Worm (Caenorhabditis elegans) whole organism, L3 larva: ENCODE measurements around the gene Y48D7A.1.

Source experiments
- R02D3.7 ChIP-seq: fragments of 150-350 bp; optimal IDR thresholded peaks from 2 replicates; lab custom pipeline; 2014; ENCODE audit warnings: missing biosample characterization, missing genetic modification characterization
- aly-2 ChIP-seq: fragments of 150-350 bp; optimal IDR thresholded peaks from 2 replicates; lab custom pipeline; 2014; ENCODE audit warnings: missing biosample characterization, missing genetic modification characterization
- ceh-28 ChIP-seq: fragments of 150-350 bp; optimal IDR thresholded peaks from 2 replicates; lab custom pipeline; 2014; ENCODE audit warnings: missing biosample characterization, missing genetic modification reagents, missing genetic modification characterization
- ceh-9 ChIP-seq: sonication (generic microtip); optimal IDR thresholded peaks from 2 replicates; lab custom pipeline; 2018; ENCODE audit warnings: missing biosample characterization, missing genetic modification characterization
- daf-12 ChIP-seq: fragments of 150-350 bp; optimal IDR thresholded peaks from 2 replicates; lab custom pipeline; 2014; ENCODE audit warnings: missing biosample characterization, missing genetic modification reagents, missing genetic modification characterization
- egl-5 ChIP-seq: fragments of 150-350 bp; optimal IDR thresholded peaks from 2 replicates; lab custom pipeline; 2017; ENCODE audit warnings: missing biosample characterization, missing genetic modification reagents, missing genetic modification characterization, inconsistent platforms
- elt-2 ChIP-seq: sonication (generic microtip); optimal IDR thresholded peaks from 2 replicates; lab custom pipeline; 2016; ENCODE audit warnings: missing genetic modification reagents, mild to moderate bottlenecking, missing genetic modification characterization, missing compliant biosample characterization
- fkh-10 ChIP-seq: sonication (generic microtip); optimal IDR thresholded peaks from 2 replicates; lab custom pipeline; 2017; ENCODE audit warnings: missing biosample characterization, missing genetic modification reagents, missing genetic modification characterization
- jun-1 ChIP-seq: fragments of 150-350 bp; optimal IDR thresholded peaks from 2 replicates; lab custom pipeline; 2014; ENCODE audit warnings: missing biosample characterization, missing genetic modification reagents, missing genetic modification characterization
- lin-15B ChIP-seq: fragments of 150-350 bp; optimal IDR thresholded peaks from 2 replicates; lab custom pipeline; 2014; ENCODE audit warnings: missing biosample characterization, missing genetic modification characterization
- lin-39 ChIP-seq: fragments of 150-350 bp; optimal IDR thresholded peaks from 2 replicates; lab custom pipeline; 2018; ENCODE audit warnings: missing biosample characterization, missing genetic modification reagents, missing genetic modification characterization
- lsy-12 ChIP-seq: sonication (generic microtip); optimal IDR thresholded peaks from 2 replicates; lab custom pipeline; 2016; ENCODE audit warnings: mild to moderate bottlenecking, missing genetic modification characterization, missing compliant biosample characterization
- mml-1 ChIP-seq: fragments of 150-350 bp; sonication (generic microtip); optimal IDR thresholded peaks from 3 replicates; lab custom pipeline; 2014; ENCODE audit warnings: missing biosample characterization, missing genetic modification characterization
- nfya-1 ChIP-seq: sonication (generic microtip); optimal IDR thresholded peaks from 2 replicates; lab custom pipeline; 2017; ENCODE audit warnings: missing genetic modification characterization, mild to moderate bottlenecking, missing compliant biosample characterization, antibody characterized with exemption, moderate library complexity; ENCODE audit not compliant: insufficient read depth
- nhr-11 ChIP-seq: fragments of 150-350 bp; optimal IDR thresholded peaks from 2 replicates; lab custom pipeline; 2014; ENCODE audit warnings: missing biosample characterization, missing genetic modification characterization
- nhr-12 ChIP-seq: fragments of 150-350 bp; optimal IDR thresholded peaks from 2 replicates; lab custom pipeline; 2014; ENCODE audit warnings: missing biosample characterization, missing genetic modification characterization
- nhr-23 ChIP-seq: fragments of 150-350 bp; optimal IDR thresholded peaks from 2 replicates; lab custom pipeline; 2014; ENCODE audit warnings: missing biosample characterization, missing genetic modification reagents, missing genetic modification characterization
- nhr-25 ChIP-seq: sonication (generic microtip); optimal IDR thresholded peaks from 2 replicates; lab custom pipeline; 2017; ENCODE audit warnings: missing biosample characterization, missing genetic modification characterization
- nhr-67 ChIP-seq: fragments of 150-350 bp; optimal IDR thresholded peaks from 2 replicates; lab custom pipeline; 2014; ENCODE audit warnings: missing biosample characterization, missing genetic modification characterization
- nhr-76 ChIP-seq: fragments of 150-350 bp; sonication (generic microtip); optimal IDR thresholded peaks from 5 replicates; lab custom pipeline; 2014; ENCODE audit warnings: missing biosample characterization, missing genetic modification characterization
- nhr-77 ChIP-seq: fragments of 150-350 bp; optimal IDR thresholded peaks from 2 replicates; lab custom pipeline; 2014; ENCODE audit warnings: missing biosample characterization, missing genetic modification characterization
- pha-4 ChIP-seq: fragments of 150-350 bp; optimal IDR thresholded peaks from 2 replicates; lab custom pipeline; 2014; ENCODE audit warnings: missing biosample characterization, missing genetic modification reagents, missing genetic modification characterization
- pqm-1 ChIP-seq: fragments of 150-350 bp; optimal IDR thresholded peaks from 2 replicates; lab custom pipeline; 2017; ENCODE audit warnings: missing biosample characterization, missing genetic modification characterization, inconsistent platforms
- skn-1 ChIP-seq: fragments of 150-350 bp; optimal IDR thresholded peaks from 2 replicates; lab custom pipeline; 2014; ENCODE audit warnings: missing biosample characterization, missing genetic modification characterization
- unc-62 ChIP-seq: fragments of 150-350 bp; sonication (generic microtip); optimal IDR thresholded peaks from 4 replicates; lab custom pipeline; 2014; ENCODE audit warnings: missing biosample characterization, missing genetic modification reagents, missing genetic modification characterization
- zag-1 ChIP-seq: fragments of 150-350 bp; optimal IDR thresholded peaks from 2 replicates; lab custom pipeline; 2014; ENCODE audit warnings: missing biosample characterization, missing genetic modification characterization

Gene Y48D7A.1

DNA sequence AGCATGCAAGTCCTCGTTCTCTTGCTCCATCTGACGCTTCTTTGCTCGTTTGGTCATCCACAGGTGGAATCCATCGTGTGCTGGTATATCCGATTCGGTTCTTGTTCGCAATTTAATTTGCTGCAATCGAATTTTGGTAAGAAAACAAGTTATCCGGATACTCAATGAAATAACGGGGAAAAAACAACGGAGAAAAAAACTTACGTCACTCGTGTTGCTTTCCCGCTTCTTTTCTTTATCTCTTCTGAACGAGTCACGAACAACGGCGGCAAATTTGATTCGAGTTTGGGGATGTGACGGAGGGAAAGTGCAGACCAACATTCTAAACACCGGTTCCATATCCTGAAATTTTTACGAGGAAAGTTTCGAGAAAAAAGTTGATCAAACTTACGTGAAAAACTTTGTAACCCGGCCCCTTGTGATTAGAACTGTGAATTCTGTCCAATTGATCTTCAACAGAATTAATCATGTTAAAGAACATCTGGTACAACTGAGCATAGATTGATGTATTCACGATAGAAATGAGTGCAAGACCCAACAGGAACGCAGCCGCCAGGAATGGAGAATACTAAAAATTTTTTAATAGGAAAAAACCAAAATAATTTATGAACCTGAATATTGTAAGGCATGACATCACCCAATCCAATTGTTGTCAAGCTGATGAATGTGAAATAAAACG is 42.2 kb downstream of the Y48D7A.1 start:
- TF ChIP-seq mml-1 = no peak
- TF ChIP-seq nhr-67 (tag; lab: Kevin White, UChicago) = no peak
- TF ChIP-seq fkh-10 (GFP tag; lab: Kevin White, UChicago) = peak; percentile 84
- no peak for TF ChIP-seq zag-1
- TF ChIP-seq jun-1 (tag; lab: Kevin White, UChicago) = no peak
- no peak for TF ChIP-seq aly-2 (tag; lab: Kevin White, UChicago)
- no peak for TF ChIP-seq nhr-12 (tag; lab: Kevin White, UChicago)
- TF ChIP-seq pha-4 (tag; lab: Kevin White, UChicago) = no peak
- TF ChIP-seq, all 47 proteins: peak for 1

- peak; percentile 40 for TF ChIP-seq pqm-1 (tag; lab: Kevin White, UChicago)
- no peak for TF ChIP-seq nhr-11 (tag; lab: Kevin White, UChicago)
These were observed 45.1 kb downstream of the Y48D7A.1 start for ce11 chrX:3054394-3054793.

ce11 chrX:3054802-3055201 is 45.5 kb downstream of the Y48D7A.1 start, which contains the start of gene twk-26:
Gene twk-26, minus strand, starts transcription at chrX:3054824.
- TF ChIP-seq elt-2 (tag; lab: Kevin White, UChicago) = peak; percentile 89
- no peak for TF ChIP-seq lin-15B (tag; lab: Kevin White, UChicago)
- peak; percentile 2 for TF ChIP-seq pha-4 (tag; lab: Kevin White, UChicago)

DNA sequence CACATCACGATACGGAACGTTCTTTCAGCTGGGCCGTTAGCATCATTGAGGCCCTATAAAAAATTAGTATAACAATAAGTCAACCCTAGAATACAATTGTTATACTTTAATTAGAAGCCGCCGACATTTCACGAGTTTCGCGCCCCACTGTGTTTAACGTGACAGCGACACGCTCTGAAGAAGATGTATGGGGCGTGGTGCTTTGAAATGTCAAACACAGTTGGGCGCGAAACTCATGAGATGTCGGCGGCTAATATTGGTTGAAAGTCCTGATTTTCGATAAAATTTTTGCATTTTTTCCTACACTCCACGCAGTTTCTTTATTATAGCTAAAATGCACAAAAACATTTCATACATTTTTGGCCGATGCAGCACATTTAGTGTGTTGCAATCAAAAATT is 46.8 kb downstream of the Y48D7A.1 start:
- TF ChIP-seq skn-1 (tag; lab: Kevin White, UChicago) (no peak), nhr-67 (tag; lab: Kevin White, UChicago) (no peak), ceh-28 (tag; lab: Kevin White, UChicago) (no peak), nhr-11 (tag; lab: Kevin White, UChicago) (no peak), egl-5 (tag; lab: Kevin White, UChicago) (no peak), unc-62 (GFP tag; lab: Kevin White, UChicago) (no peak), nhr-23 (tag; lab: Kevin White, UChicago) (no peak), nhr-77 (tag; lab: Kevin White, UChicago) (no peak), nhr-12 (tag; lab: Kevin White, UChicago) (no peak), nfya-1 (tag; lab: Kevin White, UChicago) (no peak), daf-12 (tag; lab: Kevin White, UChicago) (no peak), lin-39 (tag; lab: Kevin White, UChicago) (no peak)

- TF ChIP-seq nhr-11 (tag; lab: Kevin White, UChicago) = no peak
- no peak for TF ChIP-seq nhr-77 (tag; lab: Kevin White, UChicago)
These were observed 48.4 kb downstream of the Y48D7A.1 start for ce11 chrX:3057656-3058055.

ce11 chrX:3059299-3059698 is 50.0 kb downstream of the Y48D7A.1 start, which contains the start of gene rsef-1:
Gene rsef-1, minus strand, starts transcription at chrX:3059399.
- no peak for TF ChIP-seq nhr-77 (tag; lab: Kevin White, UChicago)
- TF ChIP-seq nhr-11 (tag; lab: Kevin White, UChicago) = no peak
- no peak for TF ChIP-seq pha-4 (tag; lab: Kevin White, UChicago)
- no peak for TF ChIP-seq ceh-9 (tag; lab: Kevin White, UChicago)
- TF ChIP-seq aly-2 (tag; lab: Kevin White, UChicago) = no peak
- TF ChIP-seq nhr-76 (tag; lab: Kevin White, UChicago) = no peak
- TF ChIP-seq lsy-12 (tag; lab: Kevin White, UChicago) = no peak
- TF ChIP-seq R02D3.7 = no peak
- TF ChIP-seq nhr-25 = no peak
